Worm (Caenorhabditis elegans): Measurements from ENCODE around the gene T28A8.8.
"Not testable (repeated sequence)": the region's sequence is repeated elsewhere in the genome, so short reads cannot be mapped to it uniquely, and the experiment has no call there.

The T28A8.8 gene

DNA sequence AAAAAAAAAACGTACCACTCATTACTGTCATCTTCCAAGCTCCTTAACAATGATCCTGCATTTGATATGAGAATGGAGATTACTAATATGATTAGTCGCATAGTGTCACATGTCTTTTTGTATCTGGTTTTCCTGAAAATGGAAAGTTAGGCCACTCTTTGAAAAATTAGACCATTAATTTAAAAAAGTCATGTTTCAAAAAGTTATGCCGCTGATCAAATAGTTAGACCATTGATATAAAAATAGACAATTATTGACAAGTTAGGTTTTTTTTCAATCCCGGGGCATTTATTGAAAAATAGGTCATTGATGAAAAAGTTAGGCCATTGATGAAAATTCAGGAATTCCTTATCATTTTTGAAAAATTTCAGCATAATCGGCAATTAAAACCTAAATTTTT lies 18.6 kb upstream of the T28A8.8 start, which contains the start of gene acc-4:
TSS of gene acc-4 (minus strand) at position 101 of the 400 bp plus-strand sequence.
- no peak for TF ChIP-seq ceh-24 (tag; optimal IDR thresholded peaks at IDR 0.05)

ce11 chrIII:13492377-13492776 lies 10.2 kb upstream of the T28A8.8 start, which contains the start of gene twk-40:
Gene twk-40 (minus strand): TSS chrIII:13492477.
- TF ChIP-seq ahr-1 (tag; optimal IDR thresholded peaks at IDR 0.05), result no peak
- no peak for TF ChIP-seq ceh-24 (tag; optimal IDR thresholded peaks at IDR 0.05)
- TF ChIP-seq madf-2 (tag; optimal IDR thresholded peaks at IDR 0.05), result no peak
- TF ChIP-seq fkh-10 (GFP tag; optimal IDR thresholded peaks at IDR 0.05), result no peak
- TF ChIP-seq C08G9.2 (tag; optimal IDR thresholded peaks at IDR 0.05), result no peak
- TF ChIP-seq tbx-2 (tag; optimal IDR thresholded peaks at IDR 0.05), result no peak
- TF ChIP-seq unc-3 (GFP tag; conservative IDR thresholded peaks at IDR 0.05), result no peak
- no peak for TF ChIP-seq unc-3 (tag; optimal IDR thresholded peaks at IDR 0.05)
- no peak for TF ChIP-seq pqm-1 (tag; optimal IDR thresholded peaks at IDR 0.05)
- no peak for TF ChIP-seq elt-2 (tag; optimal IDR thresholded peaks at IDR 0.05)

DNA sequence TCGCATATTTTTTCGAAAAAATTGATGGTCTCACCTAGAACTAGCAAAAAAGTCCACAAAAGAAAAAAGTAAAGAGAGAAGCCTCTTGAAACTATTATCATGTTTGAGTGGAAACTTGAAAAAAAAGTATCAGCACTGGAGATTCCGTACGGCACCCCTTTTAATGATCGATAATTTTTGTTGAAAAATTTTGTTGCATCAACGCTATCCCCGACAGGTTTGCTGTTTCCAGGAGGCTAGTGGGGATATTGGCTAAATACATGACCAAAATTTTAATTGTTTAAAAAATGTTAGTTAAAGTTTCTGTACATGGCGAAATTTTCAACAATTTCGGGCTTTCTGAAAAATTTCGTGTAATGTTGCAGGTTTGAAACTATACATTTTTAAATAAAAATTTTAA lies 7.0 kb upstream of the T28A8.8 start, which contains the start of gene T28A8.2:
TSS of gene T28A8.2 (minus strand) at position 101 of the 400 bp plus-strand sequence.
- TF ChIP-seq C38D4.7 (GFP tag; optimal IDR thresholded peaks at IDR 0.05) (no peak), hlh-13 (GFP tag; optimal IDR thresholded peaks at IDR 0.05) (no peak), ceh-45 (GFP tag; IDR thresholded peaks at IDR 0.05) (no peak), F13H6.1 (tag; optimal IDR thresholded peaks at IDR 0.05) (no peak), nfya-1 (tag; optimal IDR thresholded peaks at IDR 0.05) (no peak), ttx-3 (tag; optimal IDR thresholded peaks at IDR 0.05) (no peak), ref-2 (tag; optimal IDR thresholded peaks at IDR 0.05) (no peak), hlh-8 (tag; optimal IDR thresholded peaks at IDR 0.05) (no peak), elt-4 (tag; optimal IDR thresholded peaks at IDR 0.05) (no peak), sdc-2 (tag; optimal IDR thresholded peaks at IDR 0.05) (no peak), ahr-1 (tag; optimal IDR thresholded peaks at IDR 0.05) (no peak), pros-1 (tag; optimal IDR thresholded peaks at IDR 0.05) (no peak), hlh-15 (tag; optimal IDR thresholded peaks at IDR 0.05) (no peak), ceh-14 (tag; optimal IDR thresholded peaks at IDR 0.05) (no peak), syd-9 (tag; optimal IDR thresholded peaks at IDR 0.05) (no peak), npax-4 (tag; optimal IDR thresholded peaks at IDR 0.05) (no peak), eyg-1 (tag; optimal IDR thresholded peaks at IDR 0.05) (no peak)

DNA sequence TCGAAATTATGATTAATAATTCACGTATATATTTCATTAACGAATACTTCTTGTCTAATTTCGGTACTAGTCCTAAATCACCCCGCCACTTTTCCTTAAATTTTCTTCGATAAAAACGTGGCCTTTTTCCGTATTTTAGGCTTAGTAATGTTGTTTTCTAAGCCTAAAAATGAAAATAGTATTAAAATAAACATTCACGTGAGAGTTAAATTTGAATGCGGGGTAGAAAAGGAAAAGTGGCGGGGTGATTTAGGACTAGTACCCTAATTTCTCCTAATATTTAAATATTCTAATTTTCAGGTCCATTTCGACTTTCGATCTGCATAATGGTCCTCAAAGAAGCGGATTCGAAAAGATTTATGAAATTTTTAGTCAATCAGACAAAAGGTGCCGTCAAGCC lies 3.7 kb upstream of the T28A8.8 start, which contains the start of gene T28A8.6:
TSS of gene T28A8.6 (plus strand) at position 301 of the 400 bp plus-strand sequence.
- TF ChIP-seq ama-1 (optimal IDR thresholded peaks at IDR 0.05); zip-5 (tag; optimal IDR thresholded peaks at IDR 0.05); ceh-2 (tag; optimal IDR thresholded peaks at IDR 0.05): not testable (repeated sequence)

DNA sequence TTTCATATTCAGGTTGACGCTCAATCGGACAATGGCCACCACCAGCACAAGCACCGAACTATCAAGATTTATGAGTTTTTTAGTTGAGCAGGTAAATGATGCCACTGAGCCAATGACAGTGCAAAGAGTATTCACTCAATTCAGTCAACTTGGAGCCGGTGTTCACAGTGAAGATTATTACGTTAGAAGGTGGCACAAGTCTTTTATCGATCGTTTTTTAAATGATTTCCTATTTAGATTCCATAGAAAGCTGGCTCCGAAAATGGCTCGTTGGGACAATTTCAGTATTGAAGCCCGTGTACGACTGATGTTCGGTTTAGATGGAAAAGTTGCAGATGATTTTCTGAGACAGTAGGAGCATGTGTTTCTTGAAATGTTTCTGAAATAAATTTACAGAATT lies 1.0 kb upstream of the T28A8.8 start, which contains the start of gene T28A8.5:
TSS of gene T28A8.5 (plus strand) at position 32 of the 400 bp plus-strand sequence.
- no peak for TF ChIP-seq elt-4 (tag; optimal IDR thresholded peaks at IDR 0.05)
- TF ChIP-seq tbx-7 (tag; optimal IDR thresholded peaks at IDR 0.05), result no peak
- TF ChIP-seq gmeb-2 (tag; optimal IDR thresholded peaks at IDR 0.05), result no peak
- TF ChIP-seq ttx-3 (tag; optimal IDR thresholded peaks at IDR 0.05), result no peak
- TF ChIP-seq sox-4 (tag; optimal IDR thresholded peaks at IDR 0.05), result no peak
- no peak for TF ChIP-seq zip-5 (tag; optimal IDR thresholded peaks at IDR 0.05)

ce11 chrIII:13503379-13503778 lies 766 bp downstream of the T28A8.8 start, which contains the start of gene T28A8.4:
Gene T28A8.4 (plus strand): TSS chrIII:13503679.
- TF ChIP-seq zip-5 (tag; optimal IDR thresholded peaks at IDR 0.05) (no peak), ceh-34 (tag; optimal IDR thresholded peaks at IDR 0.05) (no peak), hlh-6 (tag; optimal IDR thresholded peaks at IDR 0.05) (no peak), ets-4 (tag; optimal IDR thresholded peaks at IDR 0.05) (no peak), lin-11 (tag; optimal IDR thresholded peaks at IDR 0.05) (no peak)

Data from whole organism, late embryonic.